Fruit fly (Drosophila melanogaster) whole organism, embryonic: ENCODE data around the gene CG5355.

ENCODE experiments used
- Bgb ChIP-seq: fragments of 200-800 bp; sonication (Bioruptor generic); IDR thresholded peaks from 2 replicates; pipeline ENCODE4 v1.3.6; 2022; ENCODE audit warnings: missing biosample characterization, missing genetic modification characterization; ENCODE audit not compliant: partially characterized antibody
- Blimp-1 ChIP-seq: fragments of 200-800 bp; sonication (Bioruptor generic); optimal IDR thresholded peaks from 3 replicates; lab custom pipeline; 2018; ENCODE audit warnings: missing biosample characterization, missing genetic modification characterization, mild to moderate bottlenecking, moderate library complexity, missing genetic modification reagents
- CG10147 ChIP-seq: fragments of 200-800 bp; sonication (Bioruptor generic); optimal IDR thresholded peaks from 2 replicates; lab custom pipeline; 2019; ENCODE audit warnings: missing biosample characterization, mild to moderate bottlenecking, missing genetic modification characterization, moderate library complexity
- CG10267 ChIP-seq: fragments of 200-800 bp; sonication (Bioruptor generic); optimal IDR thresholded peaks from 2 replicates; lab custom pipeline; 2018; ENCODE audit warnings: missing biosample characterization, mild to moderate bottlenecking, missing genetic modification characterization, moderate library complexity
- CG10959 ChIP-seq: fragments of 200-800 bp; sonication (Bioruptor generic); IDR thresholded peaks from 2 replicates; pipeline ENCODE4 v1.3.6; 2022; ENCODE audit warnings: missing biosample characterization, missing genetic modification characterization
- CG11398 ChIP-seq: fragments of 200-800 bp; sonication (Bioruptor generic); optimal IDR thresholded peaks from 2 replicates; lab custom pipeline; 2016; ENCODE audit warnings: missing biosample characterization, missing genetic modification characterization
- CG11456 ChIP-seq: fragments of 200-800 bp; sonication (Bioruptor generic); IDR thresholded peaks from 3 replicates; pipeline ENCODE4 v1.3.6; 2022; ENCODE audit warnings: missing biosample characterization, missing genetic modification characterization
- CG12155 ChIP-seq: fragments of 200-800 bp; sonication (Bioruptor generic); optimal IDR thresholded peaks from 3 replicates; lab custom pipeline; 2016; ENCODE audit warnings: missing biosample characterization, missing genetic modification characterization
- CG12659 ChIP-seq: fragments of 200-800 bp; sonication (Bioruptor generic); optimal IDR thresholded peaks from 3 replicates; lab custom pipeline; 2017; ENCODE audit warnings: mild to moderate bottlenecking, missing biosample characterization, missing genetic modification reagents, missing genetic modification characterization
- CG13287 ChIP-seq: fragments of 200-800 bp; sonication (Bioruptor generic); IDR thresholded peaks from 2 replicates; pipeline ENCODE4 v1.3.6; 2022; ENCODE audit warnings: missing biosample characterization, missing genetic modification characterization; ENCODE audit not compliant: partially characterized antibody
- CG13894 ChIP-seq: fragments of 200-800 bp; sonication (Bioruptor generic); optimal IDR thresholded peaks from 3 replicates; lab custom pipeline; 2018; ENCODE audit warnings: missing biosample characterization, mild to moderate bottlenecking, missing genetic modification characterization, moderate library complexity
- CG14710 ChIP-seq: fragments of 200-800 bp; sonication (Bioruptor generic); optimal IDR thresholded peaks from 3 replicates; lab custom pipeline; 2019; ENCODE audit warnings: missing biosample characterization, mild to moderate bottlenecking, missing genetic modification characterization, moderate library complexity
- CG16863 ChIP-seq: fragments of 200-800 bp; sonication (Bioruptor generic); optimal IDR thresholded peaks from 3 replicates; lab custom pipeline; 2016; ENCODE audit warnings: missing biosample characterization, missing genetic modification characterization
- CG17328 ChIP-seq: fragments of 200-800 bp; sonication (Bioruptor generic); IDR thresholded peaks from 2 replicates; pipeline ENCODE4 v1.3.6; 2022; ENCODE audit warnings: missing biosample characterization, missing genetic modification characterization
- CG17359 ChIP-seq: fragments of 200-800 bp; sonication (Bioruptor generic); optimal IDR thresholded peaks from 3 replicates; lab custom pipeline; 2018; ENCODE audit warnings: missing biosample characterization, mild to moderate bottlenecking, missing genetic modification characterization, moderate library complexity
- CG17361 ChIP-seq: fragments of 200-800 bp; sonication (Bioruptor generic); IDR thresholded peaks from 3 replicates; pipeline ENCODE4 v1.3.6; 2022; ENCODE audit warnings: missing biosample characterization, missing genetic modification characterization
- CG18599 ChIP-seq: fragments of 200-800 bp; sonication (Bioruptor generic); optimal IDR thresholded peaks from 3 replicates; lab custom pipeline; 2017; ENCODE audit warnings: missing biosample characterization, missing genetic modification characterization, mild to moderate bottlenecking, moderate library complexity, missing genetic modification reagents
- CG2116 ChIP-seq: fragments of 200-800 bp; sonication (Bioruptor generic); optimal IDR thresholded peaks from 3 replicates; lab custom pipeline; 2018; ENCODE audit warnings: missing biosample characterization, mild to moderate bottlenecking, missing genetic modification characterization
- CG2120 ChIP-seq: fragments of 200-800 bp; sonication (Bioruptor generic); optimal IDR thresholded peaks from 3 replicates; lab custom pipeline; 2016; ENCODE audit warnings: missing biosample characterization, missing genetic modification characterization
- CG2712 ChIP-seq: fragments of 200-800 bp; optimal IDR thresholded peaks from 3 replicates; lab custom pipeline; 2019; ENCODE audit warnings: missing biosample characterization, mild to moderate bottlenecking, missing genetic modification characterization, moderate library complexity
- CG2875 ChIP-seq: fragments of 200-800 bp; sonication (Bioruptor generic); optimal IDR thresholded peaks from 2 replicates; lab custom pipeline; 2017; ENCODE audit warnings: missing biosample characterization, mild to moderate bottlenecking, missing genetic modification characterization, missing genetic modification reagents
- CG31365 ChIP-seq: fragments of 200-800 bp; sonication (Bioruptor generic); optimal IDR thresholded peaks from 2 replicates; lab custom pipeline; 2018; ENCODE audit warnings: missing biosample characterization, mild to moderate bottlenecking, missing genetic modification characterization
- CG32532 ChIP-seq: fragments of 200-800 bp; sonication (Bioruptor generic); IDR thresholded peaks from 2 replicates; pipeline ENCODE4 v1.3.6; 2022; ENCODE audit warnings: missing biosample characterization, missing genetic modification characterization
- CG34224 ChIP-seq: fragments of 200-800 bp; sonication (Bioruptor generic); IDR thresholded peaks from 3 replicates; pipeline ENCODE4 v1.3.6; 2022; ENCODE audit warnings: missing biosample characterization, missing genetic modification characterization; ENCODE audit not compliant: partially characterized antibody
- CG42726 ChIP-seq: fragments of 200-800 bp; sonication (Bioruptor generic); IDR thresholded peaks from 2 replicates; pipeline ENCODE4 v1.3.6; 2022; ENCODE audit warnings: missing biosample characterization, missing genetic modification characterization; ENCODE audit not compliant: partially characterized antibody
- CG4617 ChIP-seq: fragments of 200-800 bp; sonication (Bioruptor generic); optimal IDR thresholded peaks from 3 replicates; lab custom pipeline; 2016; ENCODE audit warnings: missing biosample characterization, missing genetic modification characterization, borderline replicate concordance
- CG7357 ChIP-seq: fragments of 200-800 bp; sonication (Bioruptor generic); IDR thresholded peaks from 3 replicates; pipeline ENCODE4 v1.3.6; 2022; ENCODE audit warnings: missing biosample characterization, missing genetic modification characterization
- CG8281 ChIP-seq: fragments of 200-800 bp; sonication (Bioruptor generic); optimal IDR thresholded peaks from 2 replicates; lab custom pipeline; 2018; ENCODE audit warnings: missing biosample characterization, mild to moderate bottlenecking, missing genetic modification characterization, moderate library complexity
- CG9797 ChIP-seq: fragments of 200-800 bp; sonication (Bioruptor generic); optimal IDR thresholded peaks from 3 replicates; lab custom pipeline; 2018; ENCODE audit warnings: missing biosample characterization, mild to moderate bottlenecking, missing genetic modification characterization
- CG9932 ChIP-seq: fragments of 200-800 bp; sonication (Bioruptor generic); IDR thresholded peaks from 2 replicates; pipeline ENCODE4 v1.3.6; 2022; ENCODE audit warnings: missing biosample characterization, missing genetic modification characterization
- E2f2 ChIP-seq: fragments of 200-800 bp; sonication (Bioruptor generic); IDR thresholded peaks from 2 replicates; pipeline ENCODE4 v1.3.6; 2022; ENCODE audit warnings: missing biosample characterization, missing genetic modification characterization
- Fer1 ChIP-seq: fragments of 200-800 bp; sonication (Bioruptor generic); optimal IDR thresholded peaks from 2 replicates; lab custom pipeline; 2017; ENCODE audit warnings: missing biosample characterization, mild to moderate bottlenecking, missing genetic modification characterization
- Gsc ChIP-seq: fragments of 200-800 bp; sonication (Bioruptor generic); IDR thresholded peaks from 2 replicates; pipeline ENCODE4 v1.3.6; 2022; ENCODE audit warnings: missing biosample characterization, missing genetic modification characterization
- Med ChIP-seq: fragments of 200-800 bp; sonication (Bioruptor generic); peaks from one replicate; lab custom pipeline; 2016; ENCODE audit warnings: missing biosample characterization, missing genetic modification characterization, mild to moderate bottlenecking, inconsistent platforms, moderate library complexity
- PHDP ChIP-seq: fragments of 200-800 bp; sonication (Bioruptor generic); optimal IDR thresholded peaks from 3 replicates; lab custom pipeline; 2018; ENCODE audit warnings: missing biosample characterization, mild to moderate bottlenecking, missing genetic modification characterization, moderate library complexity
- ato ChIP-seq: fragments of 200-800 bp; sonication (Bioruptor generic); IDR thresholded peaks from 2 replicates; pipeline ENCODE4 v1.3.6; 2022; ENCODE audit warnings: missing biosample characterization, missing genetic modification characterization; ENCODE audit not compliant: partially characterized antibody
- bbx ChIP-seq: fragments of 200-800 bp; sonication (Bioruptor generic); IDR thresholded peaks from 2 replicates; pipeline ENCODE4 v1.3.6; 2022; ENCODE audit warnings: missing biosample characterization, missing genetic modification characterization; ENCODE audit not compliant: partially characterized antibody
- dmrt11E ChIP-seq: fragments of 200-800 bp; sonication (Bioruptor generic); optimal IDR thresholded peaks from 3 replicates; lab custom pipeline; 2018; ENCODE audit warnings: missing biosample characterization, mild to moderate bottlenecking, missing genetic modification characterization, moderate library complexity
- emc ChIP-seq: fragments of 200-800 bp; sonication (Bioruptor generic); optimal IDR thresholded peaks from 2 replicates; lab custom pipeline; 2016; ENCODE audit warnings: missing biosample characterization, missing genetic modification characterization
- nerfin-1 ChIP-seq: fragments of 200-800 bp; sonication (Bioruptor generic); optimal IDR thresholded peaks from 3 replicates; lab custom pipeline; 2019; ENCODE audit warnings: missing biosample characterization, mild to moderate bottlenecking, missing genetic modification characterization, moderate library complexity
- oc ChIP-seq: fragments of 200-800 bp; sonication (Bioruptor generic); optimal IDR thresholded peaks from 2 replicates; lab custom pipeline; 2018; ENCODE audit warnings: missing biosample characterization, mild to moderate bottlenecking, missing genetic modification characterization, moderate library complexity
- odd ChIP-seq: fragments of 200-800 bp; sonication (Bioruptor generic); optimal IDR thresholded peaks from 2 replicates; lab custom pipeline; 2017; ENCODE audit warnings: missing biosample characterization, mild to moderate bottlenecking, missing genetic modification characterization
- shn ChIP-seq: fragments of 200-800 bp; sonication (Bioruptor generic); optimal IDR thresholded peaks from 3 replicates; lab custom pipeline; 2016; ENCODE audit warnings: missing biosample characterization, missing genetic modification characterization
- sim ChIP-seq: fragments of 200-800 bp; sonication (Bioruptor generic); IDR thresholded peaks from 2 replicates; pipeline ENCODE4 v1.3.6; 2022; ENCODE audit warnings: missing biosample characterization, missing genetic modification characterization
- ssp ChIP-seq: fragments of 200-800 bp; sonication (Bioruptor generic); IDR thresholded peaks from 2 replicates; pipeline ENCODE4 v1.3.6; 2022; ENCODE audit warnings: missing biosample characterization, missing genetic modification characterization
- tll ChIP-seq, 2 experiments: fragments of 200-800 bp in 1 of 2; fragments of >200 bp in 1 of 2; sonication (Bioruptor generic) in 1 of 2; optimal IDR thresholded peaks; 2 replicates each; lab custom pipeline; 2017 to 2019; ENCODE audit warnings: missing biosample characterization in 2 of 2, missing genetic modification characterization in 2 of 2, mild to moderate bottlenecking in 1 of 2, moderate library complexity in 1 of 2
- unc-4 ChIP-seq: fragments of 200-800 bp; sonication (Bioruptor generic); IDR thresholded peaks from 2 replicates; pipeline ENCODE4 v1.3.6; 2022; ENCODE audit warnings: missing biosample characterization, missing genetic modification characterization; ENCODE audit not compliant: partially characterized antibody
- vnd ChIP-seq: fragments of 200-800 bp; sonication (Bioruptor generic); IDR thresholded peaks from 3 replicates; pipeline ENCODE4 v1.3.6; 2022; ENCODE audit warnings: missing biosample characterization, missing genetic modification characterization; ENCODE audit not compliant: partially characterized antibody

CG5355 gene

DNA sequence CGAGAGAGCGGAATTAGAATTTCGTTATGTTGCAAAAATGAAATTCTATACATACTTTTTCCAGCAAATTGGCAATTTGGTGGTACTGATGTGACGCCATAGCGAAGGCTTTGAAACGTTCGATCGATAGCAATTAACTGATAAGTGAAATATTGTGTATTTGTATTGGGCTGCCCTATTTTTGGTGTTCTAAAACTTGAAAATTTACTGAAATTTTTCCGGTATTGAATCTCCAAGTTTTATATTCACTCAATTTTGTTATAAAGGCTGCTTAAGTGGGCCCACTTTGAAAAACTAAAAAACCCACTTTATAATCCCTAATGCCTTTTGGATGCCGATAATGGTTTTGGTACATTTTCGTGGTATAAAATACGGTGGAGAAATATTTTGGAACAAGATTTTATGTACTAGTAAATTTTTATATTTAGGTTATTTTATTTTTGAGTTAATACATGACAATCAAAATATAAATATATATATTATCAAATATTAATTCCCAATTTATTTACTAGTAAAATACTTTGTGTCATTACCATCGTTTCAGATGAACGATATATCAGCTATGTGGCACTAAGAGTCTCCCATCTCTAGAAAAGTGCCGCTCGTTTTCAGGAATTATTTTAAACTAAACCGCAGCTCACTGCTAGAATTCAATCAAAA, 50.7 kb downstream of the CG5355 start, which contains the start of the genes Cand1 and pim (continued):
- TF ChIP-seq CG2116 (GFP tag; lab: Kevin White, UChicago) (peak; percentile 31), CG17328 (GFP tag; lab: Robert Waterston, UW) (no peak), Blimp-1 (no peak), CG17359 (tag; lab: Kevin White, UChicago) (no peak), ssp (peak; percentile 29; the same call in 1 of the 2 replicates), CG10267 (tag; lab: Kevin White, UChicago) (peak; percentile 54), Bgb (GFP tag; lab: Robert Waterston, UW) (peak; percentile 65), CG13287 (GFP tag; lab: Robert Waterston, UW) (peak; percentile 79), CG9797 (GFP tag; lab: Kevin White, UChicago) (peak; percentile 59), tll (GFP tag; optimal IDR thresholded peaks at IDR 0.05; lab: Kevin White, UChicago) (no peak), dmrt11E (peak; percentile 36), CG7357 (GFP tag; lab: Robert Waterston, UW) (no peak), CG14710 (tag; lab: Kevin White, UChicago) (peak; percentile 77), PHDP (tag; lab: Kevin White, UChicago) (peak; percentile 8), E2f2 (GFP tag; lab: Robert Waterston, UW) (peak; percentile 83), odd (GFP tag; lab: Kevin White, UChicago) (no peak), CG31365 (tag; lab: Kevin White, UChicago) (no peak), CG10959 (GFP tag; lab: Robert Waterston, UW) (no peak), CG2875 (no peak), bbx (GFP tag; lab: Robert Waterston, UW) (peak; percentile 66), oc (no peak), Fer1 (GFP tag; lab: Kevin White, UChicago) (peak; percentile 3), CG42726 (GFP tag; lab: Robert Waterston, UW) (no peak; the same call in 1 of the 2 replicates), CG12155 (GFP tag; lab: Kevin White, UChicago) (peak; percentile 23), Med (GFP tag; lab: Kevin White, UChicago) (peak; percentile 17), CG8281 (tag; lab: Kevin White, UChicago) (no peak), nerfin-1 (peak; percentile 26), Gsc (GFP tag; lab: Robert Waterston, UW) (no peak), CG17361 (peak; percentile 48; the same call in 1 of the 3 replicates), CG18599 (GFP tag; lab: Kevin White, UChicago) (no peak), CG9932 (GFP tag; lab: Robert Waterston, UW) (peak; percentile 52; the same call in 1 of the 2 replicates), CG11456 (GFP tag; lab: Robert Waterston, UW) (no peak), CG11398 (GFP tag; lab: Kevin White, UChicago) (no peak), CG2120 (GFP tag; lab: Kevin White, UChicago) (peak; percentile 4), shn (no peak), CG32532 (no peak), sim (GFP tag; lab: Robert Waterston, UW) (no peak), CG13894 (tag; lab: Kevin White, UChicago) (no peak), ato (GFP tag; lab: Robert Waterston, UW) (no peak), CG12659 (GFP tag; lab: Kevin White, UChicago) (peak; percentile 70), CG4617 (GFP tag; lab: Kevin White, UChicago) (peak; percentile 49), CG2712 (tag; lab: Kevin White, UChicago) (peak; percentile 63), CG16863 (GFP tag; lab: Kevin White, UChicago) (no peak), CG34224 (GFP tag; lab: Robert Waterston, UW) (peak; percentile 71; the same call in 2 of the 3 replicates), CG10147 (peak; percentile 25), emc (GFP tag; lab: Kevin White, UChicago) (no peak), vnd (GFP tag; lab: Robert Waterston, UW) (peak; percentile 33; the same call in 1 of the 3 replicates), unc-4 (GFP tag; lab: Robert Waterston, UW) (peak; percentile 73)
